Fruit fly (Drosophila melanogaster) whole organism, embryonic: ENCODE results near the gene CG32857.
"Not testable (repeated sequence)": the region's sequence is repeated elsewhere in the genome, so short reads cannot be mapped to it uniquely, and the experiment has no call there.

Experiments used
- Atf6 ChIP-seq: fragments of 200-800 bp; sonication (Bioruptor generic); IDR thresholded peaks from 2 replicates; pipeline ENCODE4 v1.3.6; 2022; ENCODE audit warnings: missing biosample characterization, missing genetic modification characterization
- BEAF-32 ChIP-seq: fragments of 200-800 bp; sonication (Bioruptor generic); optimal IDR thresholded peaks from 3 replicates; lab custom pipeline; 2017; ENCODE audit warnings: missing biosample characterization, missing genetic modification characterization, mild to moderate bottlenecking, moderate library complexity, missing genetic modification reagents
- CG10462 ChIP-seq: fragments of 200-800 bp; sonication (Bioruptor generic); optimal IDR thresholded peaks from 2 replicates; lab custom pipeline; 2016; ENCODE audit warnings: missing biosample characterization, missing genetic modification characterization
- CG10565 ChIP-seq: fragments of 200-800 bp; sonication (Bioruptor generic); optimal IDR thresholded peaks from 3 replicates; lab custom pipeline; 2016; ENCODE audit warnings: missing biosample characterization, mild to moderate bottlenecking, missing genetic modification characterization
- CG1233 ChIP-seq: fragments of 200-800 bp; sonication (Bioruptor generic); optimal IDR thresholded peaks from 4 replicates; lab custom pipeline; 2018; ENCODE audit warnings: missing biosample characterization, mild to moderate bottlenecking, missing genetic modification characterization
- CG14050 ChIP-seq: fragments of 200-800 bp; sonication (Bioruptor generic); IDR thresholded peaks from 3 replicates; pipeline ENCODE4 v1.3.6; 2022; ENCODE audit warnings: missing biosample characterization, missing genetic modification characterization
- CG1529 ChIP-seq: fragments of 200-800 bp; sonication (Bioruptor generic); optimal IDR thresholded peaks from 3 replicates; lab custom pipeline; 2018; ENCODE audit warnings: missing biosample characterization, missing genetic modification characterization
- CG16863 ChIP-seq: fragments of 200-800 bp; sonication (Bioruptor generic); optimal IDR thresholded peaks from 3 replicates; lab custom pipeline; 2016; ENCODE audit warnings: missing biosample characterization, missing genetic modification characterization
- CG17802 ChIP-seq: fragments of 200-800 bp; sonication (Bioruptor generic); optimal IDR thresholded peaks from 2 replicates; lab custom pipeline; 2018; ENCODE audit warnings: missing biosample characterization, mild to moderate bottlenecking, missing genetic modification characterization, moderate library complexity
- CG1832 ChIP-seq: fragments of 200-800 bp; sonication (Bioruptor generic); optimal IDR thresholded peaks from 2 replicates; lab custom pipeline; 2017; ENCODE audit warnings: missing biosample characterization, mild to moderate bottlenecking, missing genetic modification characterization, inconsistent platforms
- CG18619 ChIP-seq: fragments of 200-800 bp; sonication (Bioruptor generic); optimal IDR thresholded peaks from 3 replicates; lab custom pipeline; 2017; ENCODE audit warnings: missing biosample characterization, mild to moderate bottlenecking, missing genetic modification characterization
- CG2120 ChIP-seq: fragments of 200-800 bp; sonication (Bioruptor generic); optimal IDR thresholded peaks from 3 replicates; lab custom pipeline; 2016; ENCODE audit warnings: missing biosample characterization, missing genetic modification characterization
- CG2199 ChIP-seq: fragments of 200-800 bp; sonication (Bioruptor generic); IDR thresholded peaks from 3 replicates; pipeline ENCODE4 v1.3.6; 2022; ENCODE audit warnings: missing biosample characterization, missing genetic modification characterization
- CG30020 ChIP-seq: fragments of 200-800 bp; optimal IDR thresholded peaks from 2 replicates; lab custom pipeline; 2019; ENCODE audit warnings: missing biosample characterization, mild to moderate bottlenecking, missing genetic modification characterization, moderate library complexity
- CG31365 ChIP-seq: fragments of 200-800 bp; sonication (Bioruptor generic); optimal IDR thresholded peaks from 2 replicates; lab custom pipeline; 2018; ENCODE audit warnings: missing biosample characterization, mild to moderate bottlenecking, missing genetic modification characterization
- CG3995 ChIP-seq: fragments of 200-800 bp; sonication (Bioruptor generic); optimal IDR thresholded peaks from 3 replicates; lab custom pipeline; 2016; ENCODE audit warnings: missing biosample characterization, missing genetic modification characterization
- CG4424 ChIP-seq: fragments of 200-800 bp; sonication (Bioruptor generic); optimal IDR thresholded peaks from 3 replicates; lab custom pipeline; 2016; ENCODE audit warnings: missing biosample characterization, missing genetic modification characterization
- CG7357 ChIP-seq: fragments of 200-800 bp; sonication (Bioruptor generic); IDR thresholded peaks from 3 replicates; pipeline ENCODE4 v1.3.6; 2022; ENCODE audit warnings: missing biosample characterization, missing genetic modification characterization
- CG7839 ChIP-seq: fragments of 200-800 bp; sonication (Bioruptor generic); optimal IDR thresholded peaks from 3 replicates; lab custom pipeline; 2018; ENCODE audit warnings: missing biosample characterization, mild to moderate bottlenecking, missing genetic modification characterization, moderate library complexity
- CG8388 ChIP-seq: fragments of 200-800 bp; sonication (Bioruptor generic); optimal IDR thresholded peaks from 2 replicates; lab custom pipeline; 2019; ENCODE audit warnings: missing biosample characterization, mild to moderate bottlenecking, missing genetic modification characterization, moderate library complexity
- CG9797 ChIP-seq: fragments of 200-800 bp; sonication (Bioruptor generic); optimal IDR thresholded peaks from 3 replicates; lab custom pipeline; 2018; ENCODE audit warnings: missing biosample characterization, mild to moderate bottlenecking, missing genetic modification characterization
- CTCF ChIP-seq: fragments of 200-800 bp; sonication (Bioruptor generic); optimal IDR thresholded peaks from 2 replicates; lab custom pipeline; 2017; ENCODE audit warnings: missing biosample characterization, mild to moderate bottlenecking, missing genetic modification characterization, moderate library complexity
- Eip74EF ChIP-seq, 2 experiments: fragments of 200-800 bp in 1 of 2; fragments of >200 bp in 1 of 2; sonication (Bioruptor generic) in 1 of 2; optimal IDR thresholded peaks; 2 replicates each; lab custom pipeline; 2017 to 2019; ENCODE audit warnings: missing biosample characterization in 2 of 2, missing genetic modification characterization in 2 of 2, mild to moderate bottlenecking in 1 of 2, moderate library complexity in 1 of 2
- Hey ChIP-seq: fragments of 200-800 bp; sonication (Bioruptor generic); optimal IDR thresholded peaks from 3 replicates; lab custom pipeline; 2018; ENCODE audit warnings: missing biosample characterization, mild to moderate bottlenecking, missing genetic modification characterization
- Hmr ChIP-seq: fragments of 200-800 bp; sonication (Bioruptor generic); optimal IDR thresholded peaks from 3 replicates; lab custom pipeline; 2017; ENCODE audit warnings: mild to moderate bottlenecking, missing biosample characterization, missing genetic modification reagents, missing genetic modification characterization
- Hr3 ChIP-seq: fragments of 200-800 bp; sonication (Bioruptor generic); optimal IDR thresholded peaks from 3 replicates; lab custom pipeline; 2016; ENCODE audit warnings: missing biosample characterization, missing genetic modification characterization
- Jarid2 ChIP-seq: fragments of 200-800 bp; sonication (Bioruptor generic); optimal IDR thresholded peaks from 3 replicates; lab custom pipeline; 2017; ENCODE audit warnings: mild to moderate bottlenecking, missing biosample characterization, missing genetic modification reagents, missing genetic modification characterization
- Kr ChIP-seq: fragments of 200-800 bp; sonication (Bioruptor generic); optimal IDR thresholded peaks from 2 replicates; lab custom pipeline; 2017; ENCODE audit warnings: missing biosample characterization, mild to moderate bottlenecking, missing genetic modification characterization
- Lhr ChIP-seq: fragments of 200-800 bp; sonication (Bioruptor generic); optimal IDR thresholded peaks from 3 replicates; lab custom pipeline; 2017; ENCODE audit warnings: mild to moderate bottlenecking, missing biosample characterization, missing genetic modification reagents, missing genetic modification characterization
- Mad ChIP-seq: fragments of 200-800 bp; sonication (Bioruptor generic); optimal IDR thresholded peaks from 2 replicates; lab custom pipeline; 2016; ENCODE audit warnings: missing biosample characterization, missing genetic modification characterization
- Myb ChIP-seq: fragments of 200-800 bp; sonication (Bioruptor generic); optimal IDR thresholded peaks from 2 replicates; lab custom pipeline; 2016; ENCODE audit warnings: missing biosample characterization, missing genetic modification characterization
- Vsx1 ChIP-seq: fragments of 200-800 bp; sonication (Bioruptor generic); optimal IDR thresholded peaks from 2 replicates; lab custom pipeline; 2017; ENCODE audit warnings: missing biosample characterization, mild to moderate bottlenecking, missing genetic modification characterization, missing genetic modification reagents
- chinmo ChIP-seq: fragments of 200-800 bp; sonication (Bioruptor generic); IDR thresholded peaks from 4 replicates; pipeline ENCODE4 v1.3.6; 2022; ENCODE audit warnings: missing biosample characterization, missing genetic modification characterization; ENCODE audit not compliant: partially characterized antibody
- en ChIP-seq: fragments of 200-800 bp; sonication (Bioruptor generic); optimal IDR thresholded peaks from 2 replicates; lab custom pipeline; 2016; ENCODE audit warnings: missing biosample characterization, missing genetic modification characterization
- esg ChIP-seq: fragments of 200-800 bp; sonication (Bioruptor generic); conservative IDR thresholded peaks from 2 replicates; pipeline ENCODE4 v1.3.6; 2022; ENCODE audit warnings: missing biosample characterization, missing genetic modification characterization
- ind ChIP-seq: fragments of 200-800 bp; sonication (Bioruptor generic); optimal IDR thresholded peaks from 3 replicates; lab custom pipeline; 2016; ENCODE audit warnings: missing biosample characterization, missing genetic modification characterization
- inv ChIP-seq: fragments of 200-800 bp; sonication (Bioruptor generic); IDR thresholded peaks from 2 replicates; pipeline ENCODE4 v1.3.6; 2022; ENCODE audit warnings: missing biosample characterization, missing genetic modification characterization; ENCODE audit not compliant: partially characterized antibody
- lmd ChIP-seq: fragments of 200-800 bp; sonication (Bioruptor generic); IDR thresholded peaks from 2 replicates; pipeline ENCODE4 v1.3.6; 2022; ENCODE audit warnings: missing biosample characterization, missing genetic modification characterization
- lola ChIP-seq, 3 experiments: fragments of >200 bp in 2 of 3; fragments of 200-800 bp in 1 of 3; sonication (Bioruptor generic) in 1 of 3; optimal IDR thresholded peaks; 2 replicates each; lab custom pipeline; 2017 to 2019; ENCODE audit warnings: missing biosample characterization in 3 of 3, missing genetic modification characterization in 3 of 3, mild to moderate bottlenecking in 1 of 3, moderate library complexity in 1 of 3
- maf-S ChIP-seq: fragments of 200-800 bp; sonication (Bioruptor generic); optimal IDR thresholded peaks from 2 replicates; lab custom pipeline; 2016; ENCODE audit warnings: missing biosample characterization, missing genetic modification characterization
- mirr ChIP-seq: fragments of 200-800 bp; sonication (Bioruptor generic); optimal IDR thresholded peaks from 3 replicates; lab custom pipeline; 2018; ENCODE audit warnings: missing biosample characterization, mild to moderate bottlenecking, missing genetic modification characterization
- onecut ChIP-seq: fragments of 200-800 bp; sonication (Bioruptor generic); IDR thresholded peaks from 2 replicates; pipeline ENCODE4 v1.3.6; 2022; ENCODE audit warnings: missing biosample characterization, missing genetic modification characterization
- pita ChIP-seq: fragments of 200-800 bp; sonication (Bioruptor generic); optimal IDR thresholded peaks from 2 replicates; lab custom pipeline; 2017; ENCODE audit warnings: missing biosample characterization, mild to moderate bottlenecking, missing genetic modification characterization
- pzg ChIP-seq: fragments of 200-800 bp; sonication (Bioruptor generic); optimal IDR thresholded peaks from 3 replicates; lab custom pipeline; 2018; ENCODE audit warnings: missing biosample characterization, mild to moderate bottlenecking, missing genetic modification characterization, moderate library complexity
- row ChIP-seq: fragments of 200-800 bp; sonication (Bioruptor generic); IDR thresholded peaks from 3 replicates; pipeline ENCODE4 v1.3.6; 2022; ENCODE audit warnings: missing biosample characterization, missing genetic modification characterization
- so ChIP-seq: fragments of 200-800 bp; sonication (Bioruptor generic); IDR thresholded peaks from 3 replicates; pipeline ENCODE4 v1.3.6; 2022; ENCODE audit warnings: missing biosample characterization, missing genetic modification characterization

The CG32857 gene

DNA sequence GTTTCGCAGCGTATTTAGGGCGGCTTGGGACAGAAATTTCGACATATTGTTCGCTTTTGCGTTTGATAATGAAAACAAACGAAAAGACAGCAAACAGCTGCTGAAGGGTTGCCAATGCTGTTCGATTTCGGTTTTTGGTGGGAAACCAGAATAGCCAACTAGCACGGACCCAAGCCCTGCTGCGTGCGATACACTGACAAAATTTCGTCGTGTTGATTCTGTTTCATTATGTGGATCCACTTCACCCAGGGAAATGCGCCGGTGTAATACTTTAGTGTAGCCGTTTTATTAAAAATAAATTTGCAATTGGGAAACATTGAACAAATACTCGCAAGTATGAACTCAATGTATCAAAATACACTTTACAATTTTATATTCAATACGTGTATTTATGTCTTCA is at the start of gene CG32857:
Gene CG32857 (minus strand): TSS at position 101 of the 400 bp plus-strand sequence.
- TF ChIP-seq maf-S (GFP tag; lab: Kevin White, UChicago); so (GFP tag; lab: Robert Waterston, UW); CG9797: not testable (repeated sequence)
- TF ChIP-seq, all 482 proteins: peak for 0; not testable (repeated sequence) for 482

DNA sequence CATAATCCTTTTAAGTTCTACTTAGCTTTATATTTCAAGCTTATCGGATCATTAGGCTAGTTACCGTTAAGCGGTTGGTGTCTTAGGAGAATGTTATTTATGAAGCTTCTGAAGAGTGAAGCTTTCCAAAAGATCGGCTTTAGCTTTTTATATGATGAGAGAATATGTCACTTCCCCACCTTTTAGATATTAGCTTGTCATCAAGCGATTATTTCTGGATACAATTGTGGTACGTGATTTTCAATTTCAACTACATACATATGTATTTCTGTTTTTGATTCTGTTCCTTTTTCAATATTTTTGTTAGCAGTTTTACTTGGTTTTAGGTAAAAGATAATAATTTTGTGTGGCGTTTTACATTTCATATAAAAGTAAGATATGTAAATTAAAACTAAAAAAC is 15.4 kb upstream of the CG32857 start:
- TF ChIP-seq Hmr (GFP tag; lab: Kevin White, UChicago), result peak; percentile 12
- no peak for TF ChIP-seq mirr (GFP tag; lab: Kevin White, UChicago)
- 0 out of 3 replicates have a peak, but pooled peaks have one; percentile 13 for TF ChIP-seq CG2199
- no peak for TF ChIP-seq chinmo (GFP tag; lab: Robert Waterston, UW)
- TF ChIP-seq CG14050 (GFP tag; lab: Robert Waterston, UW), result no peak
- TF ChIP-seq Myb (GFP tag; lab: Kevin White, UChicago), result peak; percentile 7
- peak; percentile 61 for TF ChIP-seq CG17802 (tag; lab: Kevin White, UChicago)
- TF ChIP-seq CG7357 (GFP tag; lab: Robert Waterston, UW), result 0 out of 3 replicates have a peak, but pooled peaks have one; percentile 26
- no peak for TF ChIP-seq CG7839 (tag; lab: Kevin White, UChicago)
- TF ChIP-seq CTCF (GFP tag; lab: Kevin White, UChicago), result peak; percentile 31
- TF ChIP-seq Lhr, result peak; percentile 8
- TF ChIP-seq CG3995 (GFP tag; lab: Kevin White, UChicago), result peak; percentile 23
- no peak for TF ChIP-seq Hr3
- TF ChIP-seq pzg (GFP tag; lab: Kevin White, UChicago), result peak; percentile 0
- TF ChIP-seq lola (GFP tag; optimal IDR thresholded peaks at IDR 0.05; lab: Kevin White, UChicago), result peak in 1 of 3 experiments; percentile 45
- peak; percentile 62 for TF ChIP-seq CG30020 (tag; lab: Kevin White, UChicago)
- TF ChIP-seq ind, result no peak
- TF ChIP-seq esg, result no peak
- peak; percentile 13 for TF ChIP-seq BEAF-32 (GFP tag; lab: Kevin White, UChicago)
- TF ChIP-seq, all 482 proteins: peak for 12

DNA sequence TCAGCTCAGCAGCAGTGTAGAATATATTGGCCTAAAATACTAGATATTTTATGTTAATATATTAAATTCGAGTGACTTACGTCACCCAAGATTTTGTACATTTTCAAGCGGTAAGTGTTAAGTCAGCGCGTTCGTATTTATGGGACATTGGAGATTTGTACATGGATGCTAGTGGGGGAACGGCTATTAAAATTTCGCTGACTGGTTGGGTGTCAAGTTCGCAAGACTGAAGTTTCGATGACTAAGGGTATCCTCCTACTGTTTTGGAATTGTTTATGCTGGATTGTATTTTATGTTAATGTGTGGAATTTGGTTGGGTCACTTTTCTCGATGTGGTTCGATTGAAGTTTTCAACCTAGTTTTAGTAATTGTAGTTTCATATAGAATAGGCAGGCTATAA is 14.8 kb upstream of the CG32857 start:
- 0 out of 3 replicates have a peak, but pooled peaks have one; percentile 30 for TF ChIP-seq CG2199
- TF ChIP-seq Mad, result no peak

DNA sequence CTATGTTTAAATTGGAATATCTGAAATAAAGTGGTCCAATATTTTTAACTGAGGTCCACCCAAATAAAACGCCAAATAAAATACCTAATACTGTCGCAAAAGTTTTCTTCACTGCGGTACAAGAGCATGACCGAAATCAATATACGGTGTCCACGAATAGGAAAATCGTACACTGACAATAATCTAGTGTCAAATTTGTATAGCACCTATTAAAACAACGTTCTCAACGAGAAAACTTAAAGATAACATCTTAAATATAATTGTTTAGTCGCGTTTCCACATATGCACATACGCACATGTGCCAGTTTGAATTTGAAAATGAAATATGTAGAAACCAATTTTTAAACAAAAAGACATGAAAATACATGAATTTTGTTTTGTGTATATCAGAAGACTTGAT is 14.0 kb upstream of the CG32857 start:
- TF ChIP-seq CG8388 (GFP tag; lab: Kevin White, UChicago) (peak; percentile 73), lmd (GFP tag; lab: Robert Waterston, UW) (no peak; the same call in 1 of the 2 replicates), onecut (GFP tag; lab: Robert Waterston, UW) (peak; percentile 76), CG17802 (tag; lab: Kevin White, UChicago) (peak; percentile 32), Hey (tag; lab: Kevin White, UChicago) (no peak), Kr (no peak), inv (GFP tag; lab: Robert Waterston, UW) (no peak), pita (GFP tag; lab: Kevin White, UChicago) (no peak), CG10462 (GFP tag; lab: Kevin White, UChicago) (peak; percentile 28), row (GFP tag; lab: Robert Waterston, UW) (peak; percentile 87), CG10565 (GFP tag; lab: Kevin White, UChicago) (no peak), Eip74EF (GFP tag; optimal IDR thresholded peaks at IDR 0.05; lab: Kevin White, UChicago) (peak in 1 of 2 experiments; percentile 70), CG1832 (GFP tag; lab: Kevin White, UChicago) (no peak), CG2120 (peak; percentile 52), CG4424 (peak; percentile 77), ind (peak; percentile 62), CG16863 (peak; percentile 67), en (no peak), Atf6 (no peak), CG1233 (GFP tag; lab: Kevin White, UChicago) (peak; percentile 67), CG18619 (GFP tag; lab: Kevin White, UChicago) (peak; percentile 48), CG1529 (peak; percentile 64), Jarid2 (GFP tag; lab: Kevin White, UChicago) (peak; percentile 7), CG31365 (tag; lab: Kevin White, UChicago) (peak; percentile 46), Vsx1 (peak; percentile 0)
